Fruit fly (Drosophila melanogaster) whole organism, embryonic: ENCODE results near the gene CG13631.

ENCODE experiments used
- ATbp ChIP-seq: fragments of 200-800 bp; sonication (Bioruptor generic); optimal IDR thresholded peaks from 2 replicates; lab custom pipeline; 2017; ENCODE audit warnings: missing biosample characterization, mild to moderate bottlenecking, missing genetic modification characterization, missing genetic modification reagents
- Ada2b ChIP-seq: fragments of 200-800 bp; sonication (Bioruptor generic); IDR thresholded peaks from 2 replicates; pipeline ENCODE4 v1.3.6; 2022; ENCODE audit warnings: missing biosample characterization, missing genetic modification characterization
- Bteb2 ChIP-seq: fragments of 200-800 bp; sonication (Bioruptor generic); optimal IDR thresholded peaks from 2 replicates; lab custom pipeline; 2016; ENCODE audit warnings: missing biosample characterization, missing genetic modification characterization
- CG10209 ChIP-seq: fragments of 200-800 bp; sonication (Bioruptor generic); optimal IDR thresholded peaks from 3 replicates; lab custom pipeline; 2017; ENCODE audit warnings: missing biosample characterization, mild to moderate bottlenecking, missing genetic modification characterization, missing genetic modification reagents
- CG12155 ChIP-seq: fragments of 200-800 bp; sonication (Bioruptor generic); optimal IDR thresholded peaks from 3 replicates; lab custom pipeline; 2016; ENCODE audit warnings: missing biosample characterization, missing genetic modification characterization
- CG12219 ChIP-seq: fragments of 200-800 bp; sonication (Bioruptor generic); optimal IDR thresholded peaks from 3 replicates; lab custom pipeline; 2018; ENCODE audit warnings: missing biosample characterization, mild to moderate bottlenecking, missing genetic modification characterization
- CG12299 ChIP-seq: fragments of 200-800 bp; sonication (Bioruptor generic); optimal IDR thresholded peaks from 2 replicates; lab custom pipeline; 2018; ENCODE audit warnings: missing biosample characterization, mild to moderate bottlenecking, missing genetic modification characterization
- CG13624 ChIP-seq: fragments of 200-800 bp; sonication (Bioruptor generic); optimal IDR thresholded peaks from 2 replicates; lab custom pipeline; 2016; ENCODE audit warnings: missing biosample characterization, missing genetic modification characterization
- CG13894 ChIP-seq: fragments of 200-800 bp; sonication (Bioruptor generic); optimal IDR thresholded peaks from 3 replicates; lab custom pipeline; 2018; ENCODE audit warnings: missing biosample characterization, mild to moderate bottlenecking, missing genetic modification characterization, moderate library complexity
- CG15514 ChIP-seq: fragments of 200-800 bp; sonication (Bioruptor generic); optimal IDR thresholded peaks from 3 replicates; lab custom pipeline; 2017; ENCODE audit warnings: missing biosample characterization, missing genetic modification characterization, mild to moderate bottlenecking, moderate library complexity, missing genetic modification reagents
- CG16863 ChIP-seq: fragments of 200-800 bp; sonication (Bioruptor generic); optimal IDR thresholded peaks from 3 replicates; lab custom pipeline; 2016; ENCODE audit warnings: missing biosample characterization, missing genetic modification characterization
- CG42726 ChIP-seq: fragments of 200-800 bp; sonication (Bioruptor generic); IDR thresholded peaks from 2 replicates; pipeline ENCODE4 v1.3.6; 2022; ENCODE audit warnings: missing biosample characterization, missing genetic modification characterization; ENCODE audit not compliant: partially characterized antibody
- CG4404 ChIP-seq: fragments of 200-800 bp; sonication (Bioruptor generic); IDR thresholded peaks from 2 replicates; pipeline ENCODE4 v1.3.6; 2022; ENCODE audit warnings: missing biosample characterization, missing genetic modification characterization
- CG4854 ChIP-seq: fragments of 200-800 bp; sonication (Bioruptor generic); optimal IDR thresholded peaks from 2 replicates; lab custom pipeline; 2016; ENCODE audit warnings: missing biosample characterization, missing genetic modification characterization, inconsistent platforms
- CG6254 ChIP-seq: fragments of 200-800 bp; sonication (Bioruptor generic); optimal IDR thresholded peaks from 3 replicates; lab custom pipeline; 2017; ENCODE audit warnings: mild to moderate bottlenecking, missing biosample characterization, missing genetic modification reagents, missing genetic modification characterization
- CG7786 ChIP-seq: fragments of 200-800 bp; sonication (Bioruptor generic); optimal IDR thresholded peaks from 2 replicates; lab custom pipeline; 2016; ENCODE audit warnings: missing biosample characterization, missing genetic modification characterization
- CG9727 ChIP-seq: fragments of 200-800 bp; sonication (Bioruptor generic); optimal IDR thresholded peaks from 3 replicates; lab custom pipeline; 2017; ENCODE audit warnings: missing biosample characterization, mild to moderate bottlenecking, missing genetic modification characterization
- CG9817 ChIP-seq: fragments of 200-800 bp; sonication (Bioruptor generic); optimal IDR thresholded peaks from 2 replicates; lab custom pipeline; 2018; ENCODE audit warnings: missing biosample characterization, mild to moderate bottlenecking, missing genetic modification characterization, moderate library complexity
- CHES-1-like ChIP-seq: fragments of 200-800 bp; sonication (Bioruptor generic); optimal IDR thresholded peaks from 2 replicates; lab custom pipeline; 2016; ENCODE audit warnings: missing biosample characterization, missing genetic modification characterization
- CTCF ChIP-seq: fragments of 200-800 bp; sonication (Bioruptor generic); optimal IDR thresholded peaks from 2 replicates; lab custom pipeline; 2017; ENCODE audit warnings: missing biosample characterization, mild to moderate bottlenecking, missing genetic modification characterization, moderate library complexity
- CrebB ChIP-seq: fragments of 200-800 bp; sonication (Bioruptor generic); optimal IDR thresholded peaks from 3 replicates; lab custom pipeline; 2018; ENCODE audit warnings: missing biosample characterization, mild to moderate bottlenecking, missing genetic modification characterization
- Deaf1 ChIP-seq: fragments of 200-800 bp; optimal IDR thresholded peaks from 3 replicates; lab custom pipeline; 2019; ENCODE audit warnings: missing biosample characterization, mild to moderate bottlenecking, missing genetic modification characterization, moderate library complexity
- Doc2 ChIP-seq: fragments of 200-800 bp; sonication (Bioruptor generic); IDR thresholded peaks from 2 replicates; pipeline ENCODE4 v1.3.6; 2022; ENCODE audit warnings: missing biosample characterization, missing genetic modification characterization
- E2f1 ChIP-seq: fragments of 200-800 bp; sonication (Bioruptor generic); IDR thresholded peaks from 2 replicates; pipeline ENCODE4 v1.3.6; 2022; ENCODE audit warnings: missing biosample characterization, missing genetic modification characterization
- Ets65A ChIP-seq: fragments of 200-800 bp; sonication (Bioruptor generic); peaks from one replicate; lab custom pipeline; 2016; ENCODE audit warnings: missing biosample characterization, missing genetic modification characterization
- Hmr ChIP-seq: fragments of 200-800 bp; sonication (Bioruptor generic); optimal IDR thresholded peaks from 3 replicates; lab custom pipeline; 2017; ENCODE audit warnings: mild to moderate bottlenecking, missing biosample characterization, missing genetic modification reagents, missing genetic modification characterization
- NC2β ChIP-seq: fragments of 200-800 bp; sonication (Bioruptor generic); optimal IDR thresholded peaks from 2 replicates; lab custom pipeline; 2016; ENCODE audit warnings: missing biosample characterization, missing genetic modification characterization
- Oaz ChIP-seq: fragments of 200-800 bp; sonication (Bioruptor generic); IDR thresholded peaks from 2 replicates; pipeline ENCODE4 v1.3.6; 2022; ENCODE audit warnings: missing biosample characterization, missing genetic modification characterization
- Spps ChIP-seq: fragments of 200-800 bp; sonication (Bioruptor generic); optimal IDR thresholded peaks from 2 replicates; lab custom pipeline; 2018; ENCODE audit warnings: missing biosample characterization, mild to moderate bottlenecking, missing genetic modification characterization
- TFAM ChIP-seq: fragments of 200-800 bp; sonication (Bioruptor generic); optimal IDR thresholded peaks from 2 replicates; lab custom pipeline; 2017; ENCODE audit warnings: missing biosample characterization, missing genetic modification characterization, inconsistent platforms
- Tbp ChIP-seq: fragments of >200 bp; optimal IDR thresholded peaks from 2 replicates; lab custom pipeline; 2018; ENCODE audit warnings: missing biosample characterization, missing genetic modification characterization
- bcd ChIP-seq: fragments of 200-800 bp; sonication (Bioruptor generic); optimal IDR thresholded peaks from 2 replicates; lab custom pipeline; 2017; ENCODE audit warnings: missing biosample characterization, mild to moderate bottlenecking, missing genetic modification characterization
- cad ChIP-seq: fragments of >200 bp; optimal IDR thresholded peaks from 2 replicates; lab custom pipeline; 2017; ENCODE audit warnings: missing biosample characterization, missing genetic modification characterization
- dimm ChIP-seq: fragments of 200-800 bp; sonication (Bioruptor generic); IDR thresholded peaks from 2 replicates; pipeline ENCODE4 v1.3.6; 2022; ENCODE audit warnings: missing biosample characterization, missing genetic modification characterization
- dysf ChIP-seq: fragments of 200-800 bp; sonication (Bioruptor generic); IDR thresholded peaks from 3 replicates; pipeline ENCODE4 v1.3.6; 2022; ENCODE audit warnings: missing biosample characterization, missing genetic modification characterization
- fd64A ChIP-seq: fragments of 200-800 bp; sonication (Bioruptor generic); optimal IDR thresholded peaks from 3 replicates; lab custom pipeline; 2018; ENCODE audit warnings: missing biosample characterization, mild to moderate bottlenecking, missing genetic modification characterization
- lov ChIP-seq, 2 experiments: fragments of 200-800 bp in 1 of 2; fragments of >200 bp in 1 of 2; sonication (Bioruptor generic) in 1 of 2; IDR thresholded peaks in 1 of 2; optimal IDR thresholded peaks in 1 of 2; 2 replicates in 1 of 2; 3 replicates in 1 of 2; pipeline versions ENCODE4 v1.3.6 to Lab custom; 2017 to 2022; ENCODE audit warnings: missing biosample characterization in 1 of 2, missing genetic modification characterization in 1 of 2
- luna ChIP-seq: fragments of 200-800 bp; sonication (Bioruptor generic); optimal IDR thresholded peaks from 2 replicates; lab custom pipeline; 2016; ENCODE audit warnings: missing biosample characterization, missing genetic modification characterization
- nerfin-2 ChIP-seq: fragments of 200-800 bp; sonication (Bioruptor generic); IDR thresholded peaks from 2 replicates; pipeline ENCODE4 v1.3.6; 2022; ENCODE audit warnings: missing biosample characterization, missing genetic modification characterization; ENCODE audit not compliant: partially characterized antibody
- p53 ChIP-seq: fragments of 200-800 bp; sonication (Bioruptor generic); optimal IDR thresholded peaks from 2 replicates; lab custom pipeline; 2016; ENCODE audit warnings: missing biosample characterization, missing genetic modification characterization
- pan ChIP-seq, 4 experiments: fragments of >200 bp in 3 of 4; fragments of 200-800 bp in 1 of 4; sonication (Bioruptor generic) in 1 of 4; optimal IDR thresholded peaks in 3 of 4; IDR thresholded peaks in 1 of 4; 2 replicates each; pipeline versions ENCODE4 v1.3.6 to Lab custom; 2017 to 2022; ENCODE audit warnings: missing biosample characterization in 2 of 4, missing genetic modification characterization in 2 of 4, mixed read lengths in 1 of 4
- pfk ChIP-seq: fragments of 200-800 bp; sonication (Bioruptor generic); optimal IDR thresholded peaks from 2 replicates; lab custom pipeline; 2018; ENCODE audit warnings: missing biosample characterization, mild to moderate bottlenecking, missing genetic modification characterization, moderate library complexity
- rib ChIP-seq: fragments of 200-800 bp; sonication (Bioruptor generic); IDR thresholded peaks from 2 replicates; pipeline ENCODE4 v1.3.6; 2022; ENCODE audit warnings: missing biosample characterization, missing genetic modification characterization
- schlank ChIP-seq: fragments of 200-800 bp; sonication (Bioruptor generic); optimal IDR thresholded peaks from 2 replicates; lab custom pipeline; 2018; ENCODE audit warnings: missing biosample characterization, mild to moderate bottlenecking, missing genetic modification characterization
- sd ChIP-seq: fragments of 200-800 bp; sonication (Bioruptor generic); optimal IDR thresholded peaks from 3 replicates; lab custom pipeline; 2018; ENCODE audit warnings: missing biosample characterization, mild to moderate bottlenecking, missing genetic modification characterization, moderate library complexity
- slp2 ChIP-seq: fragments of 200-800 bp; sonication (Bioruptor generic); optimal IDR thresholded peaks from 2 replicates; lab custom pipeline; 2016; ENCODE audit warnings: missing biosample characterization, missing genetic modification characterization
- sr ChIP-seq: fragments of 200-800 bp; sonication (Bioruptor generic); IDR thresholded peaks from 3 replicates; pipeline ENCODE4 v1.3.6; 2022; ENCODE audit warnings: missing biosample characterization, missing genetic modification characterization
- tio ChIP-seq: fragments of 200-800 bp; sonication (Bioruptor generic); optimal IDR thresholded peaks from 2 replicates; lab custom pipeline; 2017; ENCODE audit warnings: missing biosample characterization, missing genetic modification characterization, inconsistent platforms
- unc-4 ChIP-seq: fragments of 200-800 bp; sonication (Bioruptor generic); IDR thresholded peaks from 2 replicates; pipeline ENCODE4 v1.3.6; 2022; ENCODE audit warnings: missing biosample characterization, missing genetic modification characterization; ENCODE audit not compliant: partially characterized antibody
- vfl ChIP-seq: fragments of 200-800 bp; sonication (Bioruptor generic); optimal IDR thresholded peaks from 2 replicates; lab custom pipeline; 2016; ENCODE audit warnings: missing biosample characterization, missing genetic modification characterization

Gene CG13631

dm6 chr3R:24787042-24787565 is 18.0 kb downstream of the CG13631 start, which contains the start of gene CG5805 (continued):
- TF ChIP-seq Deaf1 (tag; lab: Kevin White, UChicago) (peak; percentile 57), Ets65A (GFP tag; lab: Kevin White, UChicago) (peak; percentile 99), CG7786 (GFP tag; lab: Kevin White, UChicago) (peak; percentile 16), dysf (GFP tag; lab: Robert Waterston, UW) (peak; percentile 86), Spps (tag; lab: Kevin White, UChicago) (peak; percentile 68), CG4404 (no peak), rib (GFP tag; lab: Robert Waterston, UW) (0 out of 2 replicates have a peak, but pooled peaks have one; percentile 39), Oaz (GFP tag; lab: Robert Waterston, UW) (peak; percentile 55), schlank (tag; lab: Kevin White, UChicago) (peak; percentile 62), CG4854 (GFP tag; lab: Kevin White, UChicago) (peak; percentile 83), pan (optimal IDR thresholded peaks at IDR 0.05; lab: Kevin White, UChicago) (no peak), pan (GFP tag; optimal IDR thresholded peaks at IDR 0.05 in 1 of 2, IDR thresholded peaks at IDR 0.05 in 1 of 2) (peak in 1 of 2 experiments; percentile 86), pfk (GFP tag; lab: Kevin White, UChicago) (peak; percentile 50), CG12219 (GFP tag; lab: Kevin White, UChicago) (peak; percentile 79), Ada2b (GFP tag; lab: Robert Waterston, UW) (peak; percentile 66; the same call in 1 of the 2 replicates), CG9817 (tag; lab: Kevin White, UChicago) (peak; percentile 85), bcd (GFP tag; lab: Kevin White, UChicago) (peak; percentile 95), NC2β (peak; percentile 81), CG13894 (tag; lab: Kevin White, UChicago) (peak; percentile 58), CG42726 (GFP tag; lab: Robert Waterston, UW) (no peak), unc-4 (GFP tag; lab: Robert Waterston, UW) (no peak), Bteb2 (GFP tag; lab: Kevin White, UChicago) (peak; percentile 82), CG6254 (GFP tag; lab: Kevin White, UChicago) (peak; percentile 81), CG10209 (peak; percentile 91), CG15514 (GFP tag; lab: Kevin White, UChicago) (peak; percentile 92), sr (GFP tag; lab: Robert Waterston, UW) (peak; percentile 81), slp2 (peak; percentile 58), Hmr (GFP tag; lab: Kevin White, UChicago) (peak; percentile 94), CG12299 (peak; percentile 53), TFAM (GFP tag; lab: Kevin White, UChicago) (peak; percentile 47), p53 (GFP tag; lab: Kevin White, UChicago) (peak; percentile 54), Tbp (GFP tag; lab: Kevin White, UChicago) (no peak), sd (peak; percentile 66), ATbp (GFP tag; lab: Kevin White, UChicago) (peak; percentile 70), fd64A (peak; percentile 73), CHES-1-like (GFP tag; lab: Kevin White, UChicago) (peak; percentile 75), lov (optimal IDR thresholded peaks at IDR 0.05; lab: Kevin White, UChicago) (no peak), lov (GFP tag; IDR thresholded peaks at IDR 0.05; lab: Robert Waterston, UW) (peak; percentile 92), CrebB (peak; percentile 77), tio (GFP tag; lab: Kevin White, UChicago) (no peak), nerfin-2 (GFP tag; lab: Robert Waterston, UW) (no peak), vfl (GFP tag; lab: Kevin White, UChicago) (no peak), CG16863 (GFP tag; lab: Kevin White, UChicago) (peak; percentile 58), CTCF (GFP tag; lab: Kevin White, UChicago) (peak; percentile 71), luna (GFP tag; lab: Kevin White, UChicago) (peak; percentile 67), cad (no peak), E2f1 (peak; percentile 62), Doc2 (GFP tag; lab: Robert Waterston, UW) (0 out of 2 replicates have a peak, but pooled peaks have one; percentile 44), CG13624 (GFP tag; lab: Kevin White, UChicago) (peak; percentile 79), dimm (peak; percentile 59), CG12155 (peak; percentile 63), CG9727 (GFP tag; lab: Kevin White, UChicago) (peak; percentile 90)
